Fruit fly (Drosophila melanogaster) whole organism, embryonic: Measurements from ENCODE around the gene Rpt6.

Experiments used
- Atf3 ChIP-seq: fragments of 200-800 bp; sonication (Bioruptor generic); optimal IDR thresholded peaks from 3 replicates; lab custom pipeline; 2016; ENCODE audit warnings: missing biosample characterization, missing genetic modification characterization
- Blimp-1 ChIP-seq: fragments of 200-800 bp; sonication (Bioruptor generic); optimal IDR thresholded peaks from 3 replicates; lab custom pipeline; 2018; ENCODE audit warnings: missing biosample characterization, missing genetic modification characterization, mild to moderate bottlenecking, moderate library complexity, missing genetic modification reagents
- BtbVII ChIP-seq: fragments of 200-800 bp; sonication (Bioruptor generic); optimal IDR thresholded peaks from 3 replicates; lab custom pipeline; 2017; ENCODE audit warnings: missing biosample characterization, mild to moderate bottlenecking, missing genetic modification characterization
- CG10366 ChIP-seq: fragments of 200-800 bp; sonication (Bioruptor generic); IDR thresholded peaks from 2 replicates; pipeline ENCODE4 v1.3.6; 2022; ENCODE audit warnings: missing biosample characterization, missing genetic modification characterization
- CG12071 ChIP-seq: fragments of 200-800 bp; sonication (Bioruptor generic); optimal IDR thresholded peaks from 3 replicates; lab custom pipeline; 2018; ENCODE audit warnings: missing biosample characterization, mild to moderate bottlenecking, missing genetic modification characterization
- CG12391 ChIP-seq: fragments of 200-800 bp; sonication (Bioruptor generic); optimal IDR thresholded peaks from 3 replicates; lab custom pipeline; 2018; ENCODE audit warnings: missing biosample characterization, mild to moderate bottlenecking, missing genetic modification characterization, moderate library complexity
- CG13123 ChIP-seq: fragments of 200-800 bp; sonication (Bioruptor generic); optimal IDR thresholded peaks from 2 replicates; lab custom pipeline; 2016; ENCODE audit warnings: missing biosample characterization, missing genetic modification characterization
- CG13894 ChIP-seq: fragments of 200-800 bp; sonication (Bioruptor generic); optimal IDR thresholded peaks from 3 replicates; lab custom pipeline; 2018; ENCODE audit warnings: missing biosample characterization, mild to moderate bottlenecking, missing genetic modification characterization, moderate library complexity
- CG15269 ChIP-seq: fragments of 200-800 bp; sonication (Bioruptor generic); optimal IDR thresholded peaks from 2 replicates; lab custom pipeline; 2018; ENCODE audit warnings: missing biosample characterization, mild to moderate bottlenecking, missing genetic modification characterization, moderate library complexity
- CG16779 ChIP-seq: fragments of 200-800 bp; sonication (Bioruptor generic); IDR thresholded peaks from 2 replicates; pipeline ENCODE4 v1.3.6; 2022; ENCODE audit warnings: missing biosample characterization, missing genetic modification characterization
- CG17328 ChIP-seq: fragments of 200-800 bp; sonication (Bioruptor generic); IDR thresholded peaks from 2 replicates; pipeline ENCODE4 v1.3.6; 2022; ENCODE audit warnings: missing biosample characterization, missing genetic modification characterization
- CG17361 ChIP-seq: fragments of 200-800 bp; sonication (Bioruptor generic); IDR thresholded peaks from 3 replicates; pipeline ENCODE4 v1.3.6; 2022; ENCODE audit warnings: missing biosample characterization, missing genetic modification characterization
- CG17612 ChIP-seq: fragments of 200-800 bp; sonication (Bioruptor generic); IDR thresholded peaks from 2 replicates; pipeline ENCODE4 v1.3.6; 2022; ENCODE audit warnings: missing biosample characterization, missing genetic modification characterization
- CG17912 ChIP-seq: fragments of 200-800 bp; sonication (Bioruptor generic); optimal IDR thresholded peaks from 2 replicates; lab custom pipeline; 2018; ENCODE audit warnings: missing biosample characterization, mild to moderate bottlenecking, missing genetic modification characterization
- CG18476 ChIP-seq: fragments of 200-800 bp; sonication (Bioruptor generic); optimal IDR thresholded peaks from 2 replicates; lab custom pipeline; 2016; ENCODE audit warnings: missing biosample characterization, mild to moderate bottlenecking, missing genetic modification characterization
- CG18764 ChIP-seq: fragments of 200-800 bp; sonication (Bioruptor generic); optimal IDR thresholded peaks from 3 replicates; lab custom pipeline; 2016; ENCODE audit warnings: missing biosample characterization, missing genetic modification characterization
- CG2199 ChIP-seq: fragments of 200-800 bp; sonication (Bioruptor generic); IDR thresholded peaks from 3 replicates; pipeline ENCODE4 v1.3.6; 2022; ENCODE audit warnings: missing biosample characterization, missing genetic modification characterization
- CG3065 ChIP-seq: fragments of 200-800 bp; sonication (Bioruptor generic); optimal IDR thresholded peaks from 2 replicates; lab custom pipeline; 2016; ENCODE audit warnings: missing biosample characterization, missing genetic modification characterization
- CG3281 ChIP-seq: fragments of 200-800 bp; sonication (Bioruptor generic); optimal IDR thresholded peaks from 3 replicates; lab custom pipeline; 2017; ENCODE audit warnings: missing biosample characterization, mild to moderate bottlenecking, missing genetic modification characterization
- CG33213 ChIP-seq: fragments of 200-800 bp; sonication (Bioruptor generic); optimal IDR thresholded peaks from 3 replicates; lab custom pipeline; 2016; ENCODE audit warnings: missing biosample characterization, missing genetic modification characterization
- CG34422 ChIP-seq: fragments of 200-800 bp; sonication (Bioruptor generic); IDR thresholded peaks from 3 replicates; pipeline ENCODE4 v1.3.6; 2022; ENCODE audit warnings: missing biosample characterization, missing genetic modification characterization
- CG5953 ChIP-seq: fragments of 200-800 bp; sonication (Bioruptor generic); IDR thresholded peaks from 2 replicates; pipeline ENCODE4 v1.3.6; 2022; ENCODE audit warnings: missing biosample characterization, missing genetic modification characterization
- CG6854 ChIP-seq: fragments of 200-800 bp; sonication (Bioruptor generic); optimal IDR thresholded peaks from 3 replicates; lab custom pipeline; 2017; ENCODE audit warnings: missing biosample characterization, mild to moderate bottlenecking, missing genetic modification characterization
- CG7372 ChIP-seq: fragments of 200-800 bp; sonication (Bioruptor generic); IDR thresholded peaks from 2 replicates; pipeline ENCODE4 v1.3.6; 2022; ENCODE audit warnings: missing biosample characterization, missing genetic modification characterization
- CG9215 ChIP-seq: fragments of 200-800 bp; sonication (Bioruptor generic); IDR thresholded peaks from 2 replicates; pipeline ENCODE4 v1.3.6; 2022; ENCODE audit warnings: missing biosample characterization, missing genetic modification characterization
- CHES-1-like ChIP-seq: fragments of 200-800 bp; sonication (Bioruptor generic); optimal IDR thresholded peaks from 2 replicates; lab custom pipeline; 2016; ENCODE audit warnings: missing biosample characterization, missing genetic modification characterization
- Fer1 ChIP-seq: fragments of 200-800 bp; sonication (Bioruptor generic); optimal IDR thresholded peaks from 2 replicates; lab custom pipeline; 2017; ENCODE audit warnings: missing biosample characterization, mild to moderate bottlenecking, missing genetic modification characterization
- HmgD ChIP-seq: fragments of 200-800 bp; sonication (Bioruptor generic); optimal IDR thresholded peaks from 3 replicates; lab custom pipeline; 2016; ENCODE audit warnings: missing biosample characterization, missing genetic modification characterization
- Hr3 ChIP-seq: fragments of 200-800 bp; sonication (Bioruptor generic); optimal IDR thresholded peaks from 3 replicates; lab custom pipeline; 2016; ENCODE audit warnings: missing biosample characterization, missing genetic modification characterization
- Med ChIP-seq: fragments of 200-800 bp; sonication (Bioruptor generic); peaks from one replicate; lab custom pipeline; 2016; ENCODE audit warnings: missing biosample characterization, missing genetic modification characterization, mild to moderate bottlenecking, inconsistent platforms, moderate library complexity
- Oaz ChIP-seq: fragments of 200-800 bp; sonication (Bioruptor generic); IDR thresholded peaks from 2 replicates; pipeline ENCODE4 v1.3.6; 2022; ENCODE audit warnings: missing biosample characterization, missing genetic modification characterization
- aop ChIP-seq: fragments of 200-800 bp; sonication (Bioruptor generic); IDR thresholded peaks from 2 replicates; pipeline ENCODE4 v1.3.6; 2022; ENCODE audit warnings: missing biosample characterization, missing genetic modification characterization
- ato ChIP-seq: fragments of 200-800 bp; sonication (Bioruptor generic); IDR thresholded peaks from 2 replicates; pipeline ENCODE4 v1.3.6; 2022; ENCODE audit warnings: missing biosample characterization, missing genetic modification characterization; ENCODE audit not compliant: partially characterized antibody
- cato ChIP-seq: fragments of 200-800 bp; sonication (Bioruptor generic); optimal IDR thresholded peaks from 2 replicates; lab custom pipeline; 2016; ENCODE audit warnings: missing biosample characterization, missing genetic modification characterization, borderline replicate concordance
- dmrt99B ChIP-seq: fragments of 200-800 bp; sonication (Bioruptor generic); optimal IDR thresholded peaks from 2 replicates; lab custom pipeline; 2018; ENCODE audit warnings: missing biosample characterization, mild to moderate bottlenecking, missing genetic modification characterization, moderate library complexity
- eve ChIP-seq, 2 experiments: fragments of >200 bp; optimal IDR thresholded peaks; 2 replicates each; lab custom pipeline; 2017; ENCODE audit warnings: missing biosample characterization in 2 of 2, missing genetic modification characterization in 2 of 2
- hkb ChIP-seq, 2 experiments: fragments of 200-800 bp in 1 of 2; fragments of >200 bp in 1 of 2; sonication (Bioruptor generic) in 1 of 2; IDR thresholded peaks in 1 of 2; optimal IDR thresholded peaks in 1 of 2; 2 replicates each; pipeline versions ENCODE4 v1.3.6 to Lab custom; 2017 to 2022; ENCODE audit warnings: missing biosample characterization in 1 of 2, missing genetic modification characterization in 1 of 2
- insv ChIP-seq, 2 experiments: fragments of 200-800 bp; sonication (Bioruptor generic); optimal IDR thresholded peaks; 3 replicates each; lab custom pipeline; 2016 to 2018; ENCODE audit warnings: missing biosample characterization in 2 of 2, missing genetic modification characterization in 2 of 2
- jing ChIP-seq: fragments of 200-800 bp; sonication (Bioruptor generic); optimal IDR thresholded peaks from 2 replicates; lab custom pipeline; 2018; ENCODE audit warnings: missing biosample characterization, mild to moderate bottlenecking, missing genetic modification characterization
- kah ChIP-seq: fragments of 200-800 bp; sonication (Bioruptor generic); optimal IDR thresholded peaks from 2 replicates; lab custom pipeline; 2018; ENCODE audit warnings: missing biosample characterization, mild to moderate bottlenecking, missing genetic modification characterization
- kni ChIP-seq: fragments of 200-800 bp; sonication (Bioruptor generic); optimal IDR thresholded peaks from 3 replicates; lab custom pipeline; 2017; ENCODE audit warnings: mild to moderate bottlenecking, missing biosample characterization, missing genetic modification reagents, missing genetic modification characterization
- maf-S ChIP-seq: fragments of 200-800 bp; sonication (Bioruptor generic); optimal IDR thresholded peaks from 2 replicates; lab custom pipeline; 2016; ENCODE audit warnings: missing biosample characterization, missing genetic modification characterization
- nerfin-2 ChIP-seq: fragments of 200-800 bp; sonication (Bioruptor generic); IDR thresholded peaks from 2 replicates; pipeline ENCODE4 v1.3.6; 2022; ENCODE audit warnings: missing biosample characterization, missing genetic modification characterization; ENCODE audit not compliant: partially characterized antibody
- nom ChIP-seq: fragments of 200-800 bp; sonication (Bioruptor generic); optimal IDR thresholded peaks from 2 replicates; lab custom pipeline; 2017; ENCODE audit warnings: missing biosample characterization, missing genetic modification characterization, mild to moderate bottlenecking, moderate library complexity, missing genetic modification reagents
- p53 ChIP-seq: fragments of 200-800 bp; sonication (Bioruptor generic); optimal IDR thresholded peaks from 2 replicates; lab custom pipeline; 2016; ENCODE audit warnings: missing biosample characterization, missing genetic modification characterization
- ranshi ChIP-seq: fragments of 200-800 bp; sonication (Bioruptor generic); IDR thresholded peaks from 2 replicates; pipeline ENCODE4 v1.3.6; 2022; ENCODE audit warnings: missing biosample characterization, missing genetic modification characterization
- rib ChIP-seq: fragments of 200-800 bp; sonication (Bioruptor generic); IDR thresholded peaks from 2 replicates; pipeline ENCODE4 v1.3.6; 2022; ENCODE audit warnings: missing biosample characterization, missing genetic modification characterization
- ro ChIP-seq: fragments of 200-800 bp; sonication (Bioruptor generic); IDR thresholded peaks from 2 replicates; pipeline ENCODE4 v1.3.6; 2022; ENCODE audit warnings: missing biosample characterization, missing genetic modification characterization
- sqz ChIP-seq: fragments of 200-800 bp; sonication (Bioruptor generic); optimal IDR thresholded peaks from 3 replicates; lab custom pipeline; 2018; ENCODE audit warnings: missing biosample characterization, mild to moderate bottlenecking, missing genetic modification characterization

The Rpt6 gene

dm6 chrX:21281039-21281911, 34.6 kb upstream of the Rpt6 start, which contains the start of gene Mnr (continued):
- peak; percentile 64 for TF ChIP-seq CG13894
- no peak for TF ChIP-seq CG15269 (tag; lab: Kevin White, UChicago)
- TF ChIP-seq CG10366 (GFP tag; lab: Robert Waterston, UW): no peak
- no peak for TF ChIP-seq CG17612
- TF ChIP-seq hkb (optimal IDR thresholded peaks at IDR 0.05; lab: Kevin White, UChicago): no peak
- 0 out of 2 replicates have a peak, but pooled peaks have one; percentile 33 for TF ChIP-seq hkb (GFP tag; IDR thresholded peaks at IDR 0.05; lab: Robert Waterston, UW)
- TF ChIP-seq CG33213 (GFP tag; lab: Kevin White, UChicago): no peak
- no peak for TF ChIP-seq p53 (GFP tag; lab: Kevin White, UChicago)
- TF ChIP-seq Hr3: no peak
- no peak for TF ChIP-seq HmgD (GFP tag; lab: Kevin White, UChicago)
- TF ChIP-seq CG7372 (GFP tag; lab: Robert Waterston, UW): no peak
- no peak for TF ChIP-seq CHES-1-like (GFP tag; lab: Kevin White, UChicago)
- TF ChIP-seq CG13123 (GFP tag; lab: Kevin White, UChicago): no peak
- peak; percentile 59; the same call in 2 of the 3 replicates for TF ChIP-seq CG17361 (GFP tag; lab: Robert Waterston, UW)
- no peak for TF ChIP-seq CG16779 (GFP tag; lab: Robert Waterston, UW)
- no peak for TF ChIP-seq CG18476
- TF ChIP-seq ranshi (GFP tag; lab: Robert Waterston, UW): 0 out of 2 replicates have a peak, but pooled peaks have one; percentile 5
- no peak for TF ChIP-seq CG17328 (GFP tag; lab: Robert Waterston, UW)
- no peak for TF ChIP-seq ro (GFP tag; lab: Robert Waterston, UW)
- TF ChIP-seq maf-S (GFP tag; lab: Kevin White, UChicago): no peak
- TF ChIP-seq CG3065: no peak
- TF ChIP-seq cato (GFP tag; lab: Kevin White, UChicago): no peak
- peak; percentile 75 for TF ChIP-seq Med
- TF ChIP-seq kni (GFP tag; lab: Kevin White, UChicago): peak; percentile 67
- TF ChIP-seq nerfin-2 (GFP tag; lab: Robert Waterston, UW): no peak
- TF ChIP-seq nom (GFP tag; lab: Kevin White, UChicago): peak; percentile 62
- no peak for TF ChIP-seq dmrt99B (tag; lab: Kevin White, UChicago)
- no peak for TF ChIP-seq kah (GFP tag; lab: Kevin White, UChicago)
- no peak for TF ChIP-seq jing
- TF ChIP-seq Blimp-1 (GFP tag; lab: Kevin White, UChicago): no peak
- peak; percentile 73 for TF ChIP-seq rib (GFP tag; lab: Robert Waterston, UW)
- TF ChIP-seq BtbVII (GFP tag; lab: Kevin White, UChicago): no peak
- TF ChIP-seq CG2199 (GFP tag; lab: Robert Waterston, UW): peak; percentile 63; the same call in 1 of the 3 replicates
- TF ChIP-seq sqz (GFP tag; lab: Kevin White, UChicago): no peak
- no peak; the same call in 2 of the 3 replicates for TF ChIP-seq CG34422
- peak; percentile 1 for TF ChIP-seq CG18764 (GFP tag; lab: Kevin White, UChicago)
- no peak for TF ChIP-seq CG12071 (GFP tag; lab: Kevin White, UChicago)
- TF ChIP-seq Oaz (GFP tag; lab: Robert Waterston, UW): no peak
- no peak for TF ChIP-seq Atf3 (GFP tag; lab: Kevin White, UChicago)
- TF ChIP-seq CG3281 (GFP tag; lab: Kevin White, UChicago): no peak
- no peak for TF ChIP-seq CG5953
- TF ChIP-seq CG17912 (GFP tag; lab: Kevin White, UChicago): no peak
- TF ChIP-seq insv (GFP tag; optimal IDR thresholded peaks at IDR 0.05; lab: Kevin White, UChicago): no peak
- 0 out of 2 replicates have a peak, but pooled peaks have one; percentile 24 for TF ChIP-seq ato
- peak; percentile 20 for TF ChIP-seq Fer1 (GFP tag; lab: Kevin White, UChicago)
- no peak for TF ChIP-seq aop
- peak in 1 of 2 experiments; percentile 65 for TF ChIP-seq eve (GFP tag; optimal IDR thresholded peaks at IDR 0.05; lab: Kevin White, UChicago)
- TF ChIP-seq CG6854 (GFP tag; lab: Kevin White, UChicago): no peak
- TF ChIP-seq CG12391: no peak
- TF ChIP-seq CG9215 (GFP tag; lab: Robert Waterston, UW): no peak; the same call in 1 of the 2 replicates
